Worm (Caenorhabditis elegans) whole organism, midembryonic: ENCODE data around the gene pfn-2.

Experiments
- T22C8.4 ChIP-seq: fragments of 200-800 bp; sonication (Bioruptor generic); IDR thresholded peaks from 2 replicates; pipeline ENCODE4 v1.3.6; 2022; ENCODE audit warnings: missing genetic modification characterization, missing compliant biosample characterization
- flt-1 ChIP-seq: fragments of 200-800 bp; sonication (Bioruptor generic); IDR thresholded peaks from 2 replicates; pipeline ENCODE4 v1.3.6; 2022; ENCODE audit warnings: missing genetic modification characterization, missing compliant biosample characterization
- klf-2 ChIP-seq: fragments of 200-800 bp; sonication (Bioruptor generic); conservative IDR thresholded peaks from 2 replicates; pipeline ENCODE4 v1.3.6; 2022; ENCODE audit warnings: missing genetic modification reagents, missing genetic modification characterization, missing compliant biosample characterization
- med-1 ChIP-seq: sonication (generic microtip); optimal IDR thresholded peaks from 2 replicates; lab custom pipeline; 2017; ENCODE audit warnings: missing genetic modification characterization, mild to moderate bottlenecking, missing compliant biosample characterization, antibody characterized with exemption, missing genetic modification reagents; ENCODE audit not compliant: insufficient read depth
- ref-1 ChIP-seq: fragments of 200-800 bp; sonication (Bioruptor generic); conservative IDR thresholded peaks from 2 replicates; pipeline ENCODE4 v1.3.6; 2022; ENCODE audit warnings: missing genetic modification reagents, missing genetic modification characterization, missing compliant biosample characterization
- tab-1 ChIP-seq: fragments of 200-800 bp; sonication (Bioruptor generic); IDR thresholded peaks from 2 replicates; pipeline ENCODE4 v1.3.6; 2022; ENCODE audit warnings: missing genetic modification characterization, missing compliant biosample characterization
- ztf-23 ChIP-seq: fragments of 200-800 bp; sonication (Bioruptor generic); IDR thresholded peaks from 2 replicates; pipeline ENCODE4 v1.3.6; 2022; ENCODE audit warnings: missing genetic modification reagents, missing genetic modification characterization, missing compliant biosample characterization
- ztf-29 ChIP-seq: fragments of 200-800 bp; sonication (Bioruptor generic); IDR thresholded peaks from 2 replicates; pipeline ENCODE4 v1.3.6; 2022; ENCODE audit warnings: missing genetic modification reagents, missing genetic modification characterization, missing compliant biosample characterization

ce11 chrX:5330765-5331164 is 23.1 kb downstream of the pfn-2 start:
- TF ChIP-seq tab-1 (GFP tag; lab: Robert Waterston, UW) (no peak), T22C8.4 (GFP tag; lab: Robert Waterston, UW) (no peak), ref-1 (GFP tag; lab: Robert Waterston, UW) (no peak), flt-1 (GFP tag; lab: Robert Waterston, UW) (no peak), med-1 (GFP tag; lab: Kevin White, UChicago) (no peak), ztf-23 (GFP tag; lab: Robert Waterston, UW) (no peak), klf-2 (GFP tag; lab: Robert Waterston, UW) (no peak), ztf-29 (GFP tag; lab: Robert Waterston, UW) (no peak)
